Fruit fly (Drosophila melanogaster): ENCODE data around the gene CG7906.

DNA sequence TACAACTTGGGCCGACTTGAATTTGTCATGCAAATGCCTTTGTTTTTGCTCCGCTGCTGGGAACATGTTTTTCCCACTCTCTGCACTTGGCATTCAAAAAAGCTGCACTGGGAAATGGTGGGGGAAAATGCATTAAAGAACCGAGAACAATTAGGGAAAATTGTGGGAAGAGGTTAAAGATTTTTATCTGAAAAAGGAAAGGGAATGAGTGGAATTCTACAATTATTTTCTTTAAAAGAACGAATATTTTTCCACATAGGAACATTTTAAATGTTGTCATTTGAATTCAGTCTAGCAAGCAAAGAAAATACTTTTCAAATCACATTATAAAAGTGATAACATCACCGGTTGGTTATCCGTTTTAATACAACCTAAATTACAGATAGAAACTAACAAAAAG, 33.4 kb upstream of the CG7906 start, which contains the start of gene saturn:
- TF ChIP-seq psq (optimal IDR thresholded peaks at IDR 0.05) (no peak), h (optimal IDR thresholded peaks at IDR 0.05) (no peak), Myc (optimal IDR thresholded peaks at IDR 0.05) (no peak)
